Worm (Caenorhabditis elegans) whole organism, L4/young adult: ENCODE data around the gene frpr-6.

Experiments
- W03F9.2 ChIP-seq: fragments of 150-350 bp; optimal IDR thresholded peaks from 2 replicates; lab custom pipeline; 2014; ENCODE audit warnings: missing biosample characterization, missing genetic modification characterization
- dao-5 ChIP-seq: sonication (generic microtip); optimal IDR thresholded peaks from 2 replicates; lab custom pipeline; 2016; ENCODE audit warnings: missing genotype, missing genetic modification characterization, moderate library complexity, missing compliant biosample characterization
- him-1 ChIP-seq: sonication (generic microtip); optimal IDR thresholded peaks from 2 replicates; lab custom pipeline; 2016; ENCODE audit warnings: missing genotype, missing genetic modification reagents, missing genetic modification characterization, missing compliant biosample characterization

ce11 chrV:9098280-9098973, 2.5 kb downstream of the frpr-6 start, which contains the start of gene F21C10.9:
- TF ChIP-seq W03F9.2 (tag; lab: Kevin White, UChicago) (no peak), him-1 (no peak), dao-5 (tag; lab: Kevin White, UChicago) (no peak)
